Worm (Caenorhabditis elegans): ENCODE measurements around the gene F35A5.5.

Gene F35A5.5

DNA sequence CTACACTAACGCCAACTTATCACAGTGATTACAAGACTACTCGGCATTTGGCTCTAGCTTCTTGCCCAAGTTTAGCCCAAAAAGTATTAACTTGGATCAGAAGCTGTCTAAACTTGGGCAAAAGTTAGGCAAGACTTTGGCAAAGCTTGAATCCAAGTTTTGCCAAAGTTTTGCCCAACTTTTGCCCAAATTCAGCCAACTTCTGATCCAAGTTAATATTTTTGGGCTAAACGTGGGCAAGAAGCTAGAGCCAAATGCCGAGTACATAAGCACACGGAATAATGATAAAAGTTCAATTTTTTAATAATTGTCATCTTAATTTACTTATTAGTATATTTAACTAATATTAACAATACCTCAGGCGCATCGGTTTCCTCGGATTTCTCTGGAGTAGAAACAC lies 40.5 kb downstream of the F35A5.5 start:
- TF ChIP-seq bed-1 (GFP tag; IDR thresholded peaks at IDR 0.05) (0 out of 2 replicates have a peak, but pooled peaks have one; percentile 56), nfya-2 (GFP tag; IDR thresholded peaks at IDR 0.05) (peak; percentile 58; the same call in 1 of the 2 replicates)

DNA sequence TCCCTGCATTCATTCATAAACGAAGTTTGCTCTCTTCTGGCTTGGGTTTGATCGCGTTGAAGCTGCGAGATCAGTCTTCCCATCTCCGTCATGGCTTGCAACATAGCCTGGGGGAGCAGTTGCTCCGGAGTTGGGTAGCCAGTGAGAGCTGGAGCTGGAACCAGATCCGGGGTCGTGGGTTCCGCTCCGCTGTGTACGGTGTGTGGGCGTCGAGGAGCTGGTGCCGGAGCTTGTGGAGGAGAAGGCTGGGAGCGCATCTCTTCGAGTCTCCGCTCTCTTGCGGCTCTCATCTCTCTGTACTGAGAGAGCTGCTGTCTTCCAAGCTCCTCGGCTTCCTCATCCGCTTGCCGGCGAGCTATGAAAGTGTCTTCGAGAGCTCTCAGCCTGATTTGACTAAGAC lies 43.1 kb downstream of the F35A5.5 start:
- TF ChIP-seq let-607 (tag; optimal IDR thresholded peaks at IDR 0.05) (no peak), egrh-3 (GFP tag; IDR thresholded peaks at IDR 0.05) (peak; percentile 82), zfh-2 (GFP tag; conservative IDR thresholded peaks at IDR 0.05) (peak; percentile 69; the same call in 1 of the 2 replicates), hrde-1 (tag; optimal IDR thresholded peaks at IDR 0.05; ENCODE audit: borderline replicate concordance) (no peak), nfyb-1 (GFP tag; IDR thresholded peaks at IDR 0.05) (0 out of 2 replicates have a peak, but pooled peaks have one; percentile 8), D2030.7 (GFP tag; IDR thresholded peaks at IDR 0.05) (no peak), fkh-3 (tag; optimal IDR thresholded peaks at IDR 0.05) (peak; percentile 15), pbrm-1 (GFP tag; IDR thresholded peaks at IDR 0.05) (no peak)

DNA sequence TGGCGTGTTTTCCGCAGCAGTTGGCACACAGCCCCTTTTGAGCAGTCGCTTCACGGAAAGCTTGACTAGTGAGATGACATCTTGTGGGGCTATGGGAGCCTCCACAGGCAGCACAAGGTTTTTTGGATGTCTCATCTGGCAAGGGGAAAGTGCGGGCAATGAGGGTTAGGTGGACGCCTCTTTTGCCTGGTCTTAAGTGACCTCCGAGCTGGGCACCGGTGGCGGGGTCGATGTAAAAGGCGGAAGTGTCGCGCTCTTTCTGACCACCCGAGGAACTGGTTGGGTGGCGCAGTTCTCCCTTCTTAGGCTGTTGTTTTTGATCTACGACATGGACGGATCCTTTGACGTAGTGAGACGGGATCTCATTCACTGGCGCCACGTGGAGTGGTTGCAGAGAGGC lies 44.2 kb downstream of the F35A5.5 start:
- no peak for TF ChIP-seq egl-44 (GFP tag; IDR thresholded peaks at IDR 0.05)
- peak; percentile 67 for TF ChIP-seq zfh-2 (GFP tag; conservative IDR thresholded peaks at IDR 0.05)

Data from whole organism, young adult.